Fruit fly (Drosophila melanogaster) whole organism, embryonic: Measurements from ENCODE around the gene CG34436.

Experiments
- CG11247 ChIP-seq: fragments of 200-800 bp; sonication (Bioruptor generic); IDR thresholded peaks from 2 replicates; pipeline ENCODE4 v1.3.6; 2022; ENCODE audit warnings: missing biosample characterization, missing genetic modification characterization
- CG12236 ChIP-seq: fragments of 200-800 bp; sonication (Bioruptor generic); optimal IDR thresholded peaks from 2 replicates; lab custom pipeline; 2016; ENCODE audit warnings: missing biosample characterization, missing genetic modification characterization
- CG13624 ChIP-seq: fragments of 200-800 bp; sonication (Bioruptor generic); optimal IDR thresholded peaks from 2 replicates; lab custom pipeline; 2016; ENCODE audit warnings: missing biosample characterization, missing genetic modification characterization
- CG16779 ChIP-seq: fragments of 200-800 bp; sonication (Bioruptor generic); IDR thresholded peaks from 2 replicates; pipeline ENCODE4 v1.3.6; 2022; ENCODE audit warnings: missing biosample characterization, missing genetic modification characterization
- CG16863 ChIP-seq: fragments of 200-800 bp; sonication (Bioruptor generic); optimal IDR thresholded peaks from 3 replicates; lab custom pipeline; 2016; ENCODE audit warnings: missing biosample characterization, missing genetic modification characterization
- CG17568 ChIP-seq: fragments of 200-800 bp; sonication (Bioruptor generic); optimal IDR thresholded peaks from 2 replicates; lab custom pipeline; 2018; ENCODE audit warnings: missing biosample characterization, mild to moderate bottlenecking, missing genetic modification characterization, moderate library complexity
- CG17829 ChIP-seq: fragments of 200-800 bp; optimal IDR thresholded peaks from 2 replicates; lab custom pipeline; 2019; ENCODE audit warnings: missing biosample characterization, mild to moderate bottlenecking, missing genetic modification characterization, moderate library complexity
- CG18764 ChIP-seq: fragments of 200-800 bp; sonication (Bioruptor generic); optimal IDR thresholded peaks from 3 replicates; lab custom pipeline; 2016; ENCODE audit warnings: missing biosample characterization, missing genetic modification characterization
- CG2116 ChIP-seq: fragments of 200-800 bp; sonication (Bioruptor generic); optimal IDR thresholded peaks from 3 replicates; lab custom pipeline; 2018; ENCODE audit warnings: missing biosample characterization, mild to moderate bottlenecking, missing genetic modification characterization
- CG30020 ChIP-seq: fragments of 200-800 bp; optimal IDR thresholded peaks from 2 replicates; lab custom pipeline; 2019; ENCODE audit warnings: missing biosample characterization, mild to moderate bottlenecking, missing genetic modification characterization, moderate library complexity
- CG3065 ChIP-seq: fragments of 200-800 bp; sonication (Bioruptor generic); optimal IDR thresholded peaks from 2 replicates; lab custom pipeline; 2016; ENCODE audit warnings: missing biosample characterization, missing genetic modification characterization
- CG31388 ChIP-seq: fragments of 200-800 bp; sonication (Bioruptor generic); optimal IDR thresholded peaks from 2 replicates; lab custom pipeline; 2016; ENCODE audit warnings: missing biosample characterization, missing genetic modification characterization
- CG31441 ChIP-seq: fragments of 200-800 bp; sonication (Bioruptor generic); IDR thresholded peaks from 2 replicates; pipeline ENCODE4 v1.3.6; 2022; ENCODE audit warnings: missing biosample characterization, missing genetic modification characterization
- CG33213 ChIP-seq: fragments of 200-800 bp; sonication (Bioruptor generic); optimal IDR thresholded peaks from 3 replicates; lab custom pipeline; 2016; ENCODE audit warnings: missing biosample characterization, missing genetic modification characterization
- CG34376 ChIP-seq: fragments of 200-800 bp; sonication (Bioruptor generic); optimal IDR thresholded peaks from 2 replicates; lab custom pipeline; 2018; ENCODE audit warnings: missing biosample characterization, mild to moderate bottlenecking, missing genetic modification characterization
- CG6272 ChIP-seq: fragments of 200-800 bp; sonication (Bioruptor generic); IDR thresholded peaks from 2 replicates; pipeline ENCODE4 v1.3.6; 2022; ENCODE audit warnings: missing biosample characterization, missing genetic modification characterization
- CG8089 ChIP-seq: fragments of 200-800 bp; sonication (Bioruptor generic); optimal IDR thresholded peaks from 3 replicates; lab custom pipeline; 2016; ENCODE audit warnings: missing biosample characterization, missing genetic modification characterization
- CG8290 ChIP-seq, 3 experiments: fragments of 200-800 bp; sonication (Bioruptor generic); optimal IDR thresholded peaks; 2 replicates each; lab custom pipeline; 2016 to 2019; ENCODE audit warnings: missing biosample characterization in 3 of 3, missing genetic modification characterization in 3 of 3, mild to moderate bottlenecking in 2 of 3, moderate library complexity in 1 of 3
- CG9876 ChIP-seq: fragments of 200-800 bp; sonication (Bioruptor generic); optimal IDR thresholded peaks from 2 replicates; lab custom pipeline; 2016; ENCODE audit warnings: missing biosample characterization, missing genetic modification characterization
- CoRest ChIP-seq: fragments of 200-800 bp; sonication (Bioruptor generic); optimal IDR thresholded peaks from 3 replicates; lab custom pipeline; 2018; ENCODE audit warnings: missing biosample characterization, mild to moderate bottlenecking, missing genetic modification characterization, moderate library complexity
- Dp ChIP-seq: fragments of 200-800 bp; sonication (Bioruptor generic); optimal IDR thresholded peaks from 2 replicates; lab custom pipeline; 2018; ENCODE audit warnings: missing biosample characterization, mild to moderate bottlenecking, missing genetic modification characterization, moderate library complexity
- Eip74EF ChIP-seq, 2 experiments: fragments of 200-800 bp in 1 of 2; fragments of >200 bp in 1 of 2; sonication (Bioruptor generic) in 1 of 2; optimal IDR thresholded peaks; 2 replicates each; lab custom pipeline; 2017 to 2019; ENCODE audit warnings: missing biosample characterization in 2 of 2, missing genetic modification characterization in 2 of 2, mild to moderate bottlenecking in 1 of 2, moderate library complexity in 1 of 2
- Fer2 ChIP-seq: fragments of 200-800 bp; sonication (Bioruptor generic); optimal IDR thresholded peaks from 2 replicates; lab custom pipeline; 2018; ENCODE audit warnings: missing biosample characterization, mild to moderate bottlenecking, missing genetic modification characterization, moderate library complexity
- Lim3 ChIP-seq: fragments of 200-800 bp; sonication (Bioruptor generic); IDR thresholded peaks from 2 replicates; pipeline ENCODE4 v1.3.6; 2022; ENCODE audit warnings: missing biosample characterization, missing genetic modification characterization
- NFAT ChIP-seq: fragments of 200-800 bp; sonication (Bioruptor generic); IDR thresholded peaks from 2 replicates; pipeline ENCODE4 v1.3.6; 2022; ENCODE audit warnings: missing biosample characterization, missing genetic modification characterization
- Ssrp ChIP-seq: fragments of 200-800 bp; sonication (Bioruptor generic); optimal IDR thresholded peaks from 2 replicates; lab custom pipeline; 2018; ENCODE audit warnings: missing biosample characterization, mild to moderate bottlenecking, missing genetic modification characterization, moderate library complexity
- Stat92E ChIP-seq, 3 experiments: fragments of >200 bp in 2 of 3; fragments of 200-800 bp in 1 of 3; sonication (Bioruptor generic) in 1 of 3; optimal IDR thresholded peaks; 2 replicates each; lab custom pipeline; 2017 to 2019; ENCODE audit warnings: missing biosample characterization in 3 of 3, missing genetic modification characterization in 3 of 3, mild to moderate bottlenecking in 1 of 3, moderate library complexity in 1 of 3
- Trl ChIP-seq, 3 experiments: fragments of >200 bp in 2 of 3; fragments of 200-800 bp in 1 of 3; sonication (Bioruptor generic) in 1 of 3; optimal IDR thresholded peaks; 2 replicates in 1 of 3; 3 replicates in 2 of 3; lab custom pipeline; 2016 to 2017; ENCODE audit warnings: missing biosample characterization in 1 of 3, missing genetic modification characterization in 1 of 3
- az2 ChIP-seq: fragments of 200-800 bp; sonication (Bioruptor generic); optimal IDR thresholded peaks from 3 replicates; lab custom pipeline; 2016; ENCODE audit warnings: missing biosample characterization, missing genetic modification characterization
- crc ChIP-seq: fragments of 200-800 bp; sonication (Bioruptor generic); optimal IDR thresholded peaks from 2 replicates; lab custom pipeline; 2016; ENCODE audit warnings: missing biosample characterization, missing genetic modification characterization
- dmrt11E ChIP-seq: fragments of 200-800 bp; sonication (Bioruptor generic); optimal IDR thresholded peaks from 3 replicates; lab custom pipeline; 2018; ENCODE audit warnings: missing biosample characterization, mild to moderate bottlenecking, missing genetic modification characterization, moderate library complexity
- en ChIP-seq: fragments of 200-800 bp; sonication (Bioruptor generic); optimal IDR thresholded peaks from 2 replicates; lab custom pipeline; 2016; ENCODE audit warnings: missing biosample characterization, missing genetic modification characterization
- esg ChIP-seq: fragments of 200-800 bp; sonication (Bioruptor generic); conservative IDR thresholded peaks from 2 replicates; pipeline ENCODE4 v1.3.6; 2022; ENCODE audit warnings: missing biosample characterization, missing genetic modification characterization
- ewg ChIP-seq: fragments of 200-800 bp; sonication (Bioruptor generic); optimal IDR thresholded peaks from 3 replicates; lab custom pipeline; 2017; ENCODE audit warnings: mild to moderate bottlenecking, missing biosample characterization, missing genetic modification reagents, missing genetic modification characterization
- h ChIP-seq: fragments of >200 bp; optimal IDR thresholded peaks from 2 replicates; lab custom pipeline; 2017
- jing ChIP-seq: fragments of 200-800 bp; sonication (Bioruptor generic); optimal IDR thresholded peaks from 2 replicates; lab custom pipeline; 2018; ENCODE audit warnings: missing biosample characterization, mild to moderate bottlenecking, missing genetic modification characterization
- jumu ChIP-seq: fragments of 200-800 bp; sonication (Bioruptor generic); optimal IDR thresholded peaks from 3 replicates; lab custom pipeline; 2016; ENCODE audit warnings: missing biosample characterization, missing genetic modification characterization
- peb ChIP-seq: fragments of 200-800 bp; sonication (Bioruptor generic); IDR thresholded peaks from 2 replicates; pipeline ENCODE4 v1.3.6; 2022; ENCODE audit warnings: missing biosample characterization, missing genetic modification characterization
- phol ChIP-seq: fragments of 200-800 bp; sonication (Bioruptor generic); optimal IDR thresholded peaks from 3 replicates; lab custom pipeline; 2018; ENCODE audit warnings: missing biosample characterization, mild to moderate bottlenecking, missing genetic modification characterization, moderate library complexity
- pita ChIP-seq: fragments of 200-800 bp; sonication (Bioruptor generic); optimal IDR thresholded peaks from 2 replicates; lab custom pipeline; 2017; ENCODE audit warnings: missing biosample characterization, mild to moderate bottlenecking, missing genetic modification characterization
- run ChIP-seq: fragments of 200-800 bp; sonication (Bioruptor generic); optimal IDR thresholded peaks from 3 replicates; lab custom pipeline; 2018; ENCODE audit warnings: missing biosample characterization, mild to moderate bottlenecking, missing genetic modification characterization
- sd ChIP-seq: fragments of 200-800 bp; sonication (Bioruptor generic); optimal IDR thresholded peaks from 3 replicates; lab custom pipeline; 2018; ENCODE audit warnings: missing biosample characterization, mild to moderate bottlenecking, missing genetic modification characterization, moderate library complexity
- ssp ChIP-seq: fragments of 200-800 bp; sonication (Bioruptor generic); IDR thresholded peaks from 2 replicates; pipeline ENCODE4 v1.3.6; 2022; ENCODE audit warnings: missing biosample characterization, missing genetic modification characterization
- stc ChIP-seq: fragments of 200-800 bp; sonication (Bioruptor generic); IDR thresholded peaks from 2 replicates; pipeline ENCODE4 v1.3.6; 2022; ENCODE audit warnings: missing biosample characterization, missing genetic modification characterization
- tll ChIP-seq, 2 experiments: fragments of 200-800 bp in 1 of 2; fragments of >200 bp in 1 of 2; sonication (Bioruptor generic) in 1 of 2; optimal IDR thresholded peaks; 2 replicates each; lab custom pipeline; 2017 to 2019; ENCODE audit warnings: missing biosample characterization in 2 of 2, missing genetic modification characterization in 2 of 2, mild to moderate bottlenecking in 1 of 2, moderate library complexity in 1 of 2
- tx ChIP-seq: fragments of 200-800 bp; sonication (Bioruptor generic); optimal IDR thresholded peaks from 2 replicates; lab custom pipeline; 2016; ENCODE audit warnings: missing biosample characterization, missing genetic modification characterization
- vfl ChIP-seq: fragments of 200-800 bp; sonication (Bioruptor generic); optimal IDR thresholded peaks from 2 replicates; lab custom pipeline; 2016; ENCODE audit warnings: missing biosample characterization, missing genetic modification characterization
- vvl ChIP-seq: fragments of 200-800 bp; sonication (Bioruptor generic); IDR thresholded peaks from 2 replicates; pipeline ENCODE4 v1.3.6; 2022; ENCODE audit warnings: missing biosample characterization, missing genetic modification characterization

The CG34436 gene

dm6 chr3R:28328780-28329546 is 46.6 kb downstream of the CG34436 start (continued):
- TF ChIP-seq peb: peak; percentile 53
- peak; percentile 81 for TF ChIP-seq CG12236
- no peak for TF ChIP-seq CG3065 (GFP tag; lab: Kevin White, UChicago)
- peak; percentile 69 for TF ChIP-seq CG16863 (GFP tag; lab: Kevin White, UChicago)
- peak; percentile 17 for TF ChIP-seq phol (tag; lab: Kevin White, UChicago)
- no peak for TF ChIP-seq h
- TF ChIP-seq sd (tag; lab: Kevin White, UChicago): peak; percentile 72
- TF ChIP-seq Ssrp (tag; lab: Kevin White, UChicago): peak; percentile 16
- TF ChIP-seq CG30020 (tag; lab: Kevin White, UChicago): no peak
- TF ChIP-seq CG8089: peak; percentile 74
- TF ChIP-seq CG2116: peak; percentile 26
- peak; percentile 54 for TF ChIP-seq CoRest (tag; lab: Kevin White, UChicago)
- TF ChIP-seq CG17829 (tag; lab: Kevin White, UChicago): no peak
- TF ChIP-seq CG18764 (GFP tag; lab: Kevin White, UChicago): peak; percentile 69
- peak; percentile 56; the same call in 1 of the 2 replicates for TF ChIP-seq CG6272
- peak; percentile 68 for TF ChIP-seq CG8290 (GFP tag; optimal IDR thresholded peaks at IDR 0.05; lab: Kevin White, UChicago)
- TF ChIP-seq CG8290 (tag; optimal IDR thresholded peaks at IDR 0.05; lab: Kevin White, UChicago): peak; percentile 74 to 85
- peak; percentile 80 for TF ChIP-seq NFAT (GFP tag; lab: Robert Waterston, UW)
- peak; percentile 51 for TF ChIP-seq CG17568 (GFP tag; lab: Kevin White, UChicago)
- peak; percentile 34 for TF ChIP-seq ewg (GFP tag; lab: Kevin White, UChicago)
- peak; percentile 50 for TF ChIP-seq CG9876 (GFP tag; lab: Kevin White, UChicago)
- TF ChIP-seq Trl (optimal IDR thresholded peaks at IDR 0.05; lab: Kevin White, UChicago): no peak
- peak; percentile 80 for TF ChIP-seq Trl (GFP tag; optimal IDR thresholded peaks at IDR 0.05; lab: Kevin White, UChicago)
- no peak for TF ChIP-seq pita (GFP tag; lab: Kevin White, UChicago)
- TF ChIP-seq en (GFP tag; lab: Kevin White, UChicago): peak; percentile 24
- no peak for TF ChIP-seq run (tag; lab: Kevin White, UChicago)
- peak; percentile 38 for TF ChIP-seq az2 (GFP tag; lab: Kevin White, UChicago)
- no peak for TF ChIP-seq tll (GFP tag; optimal IDR thresholded peaks at IDR 0.05; lab: Kevin White, UChicago)
- peak; percentile 43 for TF ChIP-seq vfl (GFP tag; lab: Kevin White, UChicago)
- TF ChIP-seq Fer2 (tag; lab: Kevin White, UChicago): peak; percentile 40
- TF ChIP-seq dmrt11E: peak; percentile 85
- TF ChIP-seq ssp (GFP tag; lab: Robert Waterston, UW): peak; percentile 15; the same call in 1 of the 2 replicates
- peak; percentile 68 for TF ChIP-seq CG34376
- peak; percentile 62 for TF ChIP-seq CG31441
- peak; percentile 41 for TF ChIP-seq tx
- TF ChIP-seq vvl: peak; percentile 48
- peak in 1 of 2 experiments; percentile 29 for TF ChIP-seq Eip74EF (GFP tag; optimal IDR thresholded peaks at IDR 0.05; lab: Kevin White, UChicago)
- TF ChIP-seq jing: no peak
- no peak for TF ChIP-seq Lim3 (GFP tag; lab: Robert Waterston, UW)
- TF ChIP-seq CG16779 (GFP tag; lab: Robert Waterston, UW): peak; percentile 83
- TF ChIP-seq CG11247 (GFP tag; lab: Robert Waterston, UW): peak; percentile 76
- TF ChIP-seq CG33213 (GFP tag; lab: Kevin White, UChicago): peak; percentile 84
- no peak for TF ChIP-seq Dp
- peak; percentile 11 for TF ChIP-seq CG31388 (GFP tag; lab: Kevin White, UChicago)
- TF ChIP-seq stc (GFP tag; lab: Robert Waterston, UW): peak; percentile 59
- TF ChIP-seq Stat92E (GFP tag; optimal IDR thresholded peaks at IDR 0.05; lab: Kevin White, UChicago): no peak
- TF ChIP-seq esg (GFP tag; lab: Robert Waterston, UW): peak; percentile 67
- peak; percentile 21 for TF ChIP-seq crc (GFP tag; lab: Kevin White, UChicago)
- peak; percentile 36 for TF ChIP-seq jumu (GFP tag; lab: Kevin White, UChicago)
- peak; percentile 60 for TF ChIP-seq CG13624
